Worm (Caenorhabditis elegans) whole organism, midembryonic: ENCODE data around the gene taf-3.
A peak's percentile ranks its signal among the peaks of the same experiment; 100 is the strongest.

Experiments
- T22C8.4 ChIP-seq: fragments of 200-800 bp; sonication (Bioruptor generic); IDR thresholded peaks from 2 replicates; pipeline ENCODE4 v1.3.6; 2022; ENCODE audit warnings: missing genetic modification characterization, missing compliant biosample characterization
- cog-1 ChIP-seq: sonication (generic microtip); optimal IDR thresholded peaks from 2 replicates; lab custom pipeline; 2016; ENCODE audit warnings: missing genetic modification characterization, missing compliant biosample characterization
- flt-1 ChIP-seq: fragments of 200-800 bp; sonication (Bioruptor generic); IDR thresholded peaks from 2 replicates; pipeline ENCODE4 v1.3.6; 2022; ENCODE audit warnings: missing genetic modification characterization, missing compliant biosample characterization
- klf-2 ChIP-seq: fragments of 200-800 bp; sonication (Bioruptor generic); conservative IDR thresholded peaks from 2 replicates; pipeline ENCODE4 v1.3.6; 2022; ENCODE audit warnings: missing genetic modification reagents, missing genetic modification characterization, missing compliant biosample characterization
- med-1 ChIP-seq: sonication (generic microtip); optimal IDR thresholded peaks from 2 replicates; lab custom pipeline; 2017; ENCODE audit warnings: missing genetic modification characterization, mild to moderate bottlenecking, missing compliant biosample characterization, antibody characterized with exemption, missing genetic modification reagents; ENCODE audit not compliant: insufficient read depth
- ref-1 ChIP-seq: fragments of 200-800 bp; sonication (Bioruptor generic); conservative IDR thresholded peaks from 2 replicates; pipeline ENCODE4 v1.3.6; 2022; ENCODE audit warnings: missing genetic modification reagents, missing genetic modification characterization, missing compliant biosample characterization
- tab-1 ChIP-seq: fragments of 200-800 bp; sonication (Bioruptor generic); IDR thresholded peaks from 2 replicates; pipeline ENCODE4 v1.3.6; 2022; ENCODE audit warnings: missing genetic modification characterization, missing compliant biosample characterization
- ztf-23 ChIP-seq: fragments of 200-800 bp; sonication (Bioruptor generic); IDR thresholded peaks from 2 replicates; pipeline ENCODE4 v1.3.6; 2022; ENCODE audit warnings: missing genetic modification reagents, missing genetic modification characterization, missing compliant biosample characterization
- ztf-29 ChIP-seq: fragments of 200-800 bp; sonication (Bioruptor generic); IDR thresholded peaks from 2 replicates; pipeline ENCODE4 v1.3.6; 2022; ENCODE audit warnings: missing genetic modification reagents, missing genetic modification characterization, missing compliant biosample characterization

Gene taf-3

DNA sequence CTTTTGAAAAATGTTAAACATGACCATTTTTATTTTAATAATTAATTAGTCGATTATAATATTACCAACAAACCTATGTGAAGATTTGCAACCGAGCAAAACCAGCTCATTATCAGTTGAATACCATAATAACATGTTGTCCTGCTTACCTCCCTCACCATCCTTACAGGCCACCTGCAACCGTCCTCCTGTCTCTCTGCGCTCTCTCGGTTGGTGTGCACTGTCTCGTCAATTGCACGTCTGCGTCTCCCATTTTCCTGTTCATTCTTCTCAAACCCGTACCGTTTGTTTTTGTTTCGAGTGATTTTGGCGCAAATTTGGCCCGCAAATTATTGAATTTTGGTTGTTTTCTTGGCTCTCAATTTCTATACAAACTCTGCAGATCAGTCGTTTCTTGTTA lies 810 bp upstream of the taf-3 start:
- TF ChIP-seq ztf-23 (GFP tag; lab: Robert Waterston, UW) (0 out of 2 replicates have a peak, but pooled peaks have one; percentile 20), klf-2 (GFP tag; lab: Robert Waterston, UW) (no peak)

ce11 chrX:16335396-16335795 lies 3.2 kb downstream of the taf-3 start:
- TF ChIP-seq med-1 (GFP tag; lab: Kevin White, UChicago) = no peak
- TF ChIP-seq flt-1 (GFP tag; lab: Robert Waterston, UW) = no peak
- TF ChIP-seq T22C8.4 (GFP tag; lab: Robert Waterston, UW) = no peak
- no peak for TF ChIP-seq ref-1 (GFP tag; lab: Robert Waterston, UW)
- TF ChIP-seq cog-1 (tag; lab: Kevin White, UChicago) = no peak
- no peak for TF ChIP-seq klf-2 (GFP tag; lab: Robert Waterston, UW)
- TF ChIP-seq ztf-29 (GFP tag; lab: Robert Waterston, UW) = no peak
- no peak for TF ChIP-seq ztf-23 (GFP tag; lab: Robert Waterston, UW)
- no peak for TF ChIP-seq tab-1 (GFP tag; lab: Robert Waterston, UW)

DNA sequence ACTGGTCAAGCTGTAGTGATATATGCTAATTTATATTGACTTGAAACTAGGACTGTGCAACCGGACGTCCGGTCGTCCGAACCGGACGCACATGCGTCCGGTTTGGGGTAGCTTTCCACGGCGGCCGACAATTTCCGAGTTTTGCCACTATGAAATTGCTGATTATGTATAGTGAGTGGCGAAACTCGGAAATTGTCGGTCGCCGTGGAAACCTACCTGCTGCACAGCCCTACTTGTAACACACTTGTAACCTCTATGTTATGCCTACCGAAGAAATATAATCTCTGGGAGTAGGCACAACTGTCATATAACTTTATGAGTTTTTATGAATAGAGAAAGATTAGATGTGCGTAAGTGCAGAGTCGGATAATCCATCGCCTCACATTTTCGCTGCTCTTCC lies 4.7 kb downstream of the taf-3 start:
- no peak for TF ChIP-seq cog-1 (tag; lab: Kevin White, UChicago)
- TF ChIP-seq flt-1 (GFP tag; lab: Robert Waterston, UW) = 0 out of 2 replicates have a peak, but pooled peaks have one; percentile 20

- TF ChIP-seq ref-1 (GFP tag; lab: Robert Waterston, UW) (no peak), T22C8.4 (GFP tag; lab: Robert Waterston, UW) (no peak), flt-1 (GFP tag; lab: Robert Waterston, UW) (no peak), tab-1 (GFP tag; lab: Robert Waterston, UW) (no peak), cog-1 (tag; lab: Kevin White, UChicago) (no peak), klf-2 (GFP tag; lab: Robert Waterston, UW) (no peak), ztf-23 (GFP tag; lab: Robert Waterston, UW) (no peak), med-1 (GFP tag; lab: Kevin White, UChicago) (no peak), ztf-29 (GFP tag; lab: Robert Waterston, UW) (no peak)
Observed at ce11 chrX:16337399-16337798, 5.2 kb downstream of the taf-3 start.

DNA sequence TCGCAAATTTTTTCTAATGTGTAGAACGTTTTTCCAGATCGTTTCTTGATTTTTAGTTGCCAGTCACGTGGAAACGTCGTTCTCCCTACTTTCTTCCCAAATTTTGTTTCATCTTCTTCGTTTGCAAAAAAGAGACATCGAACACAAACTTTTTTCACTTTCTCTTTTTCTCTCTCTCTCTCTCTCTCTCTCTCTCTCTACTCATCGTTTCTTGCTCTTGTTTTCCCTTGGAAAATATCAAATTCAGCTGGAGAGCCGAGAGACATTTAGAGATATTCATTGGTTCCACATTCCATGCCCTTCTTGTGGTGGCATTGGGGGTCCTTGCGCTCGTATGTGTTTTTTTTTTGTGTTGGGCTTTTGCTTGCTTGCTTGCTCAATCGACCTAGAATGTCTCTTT lies 7.0 kb downstream of the taf-3 start:
- TF ChIP-seq cog-1 (tag; lab: Kevin White, UChicago) (no peak), tab-1 (GFP tag; lab: Robert Waterston, UW) (no peak), flt-1 (GFP tag; lab: Robert Waterston, UW) (no peak), ztf-23 (GFP tag; lab: Robert Waterston, UW) (no peak), klf-2 (GFP tag; lab: Robert Waterston, UW) (no peak), med-1 (GFP tag; lab: Kevin White, UChicago) (no peak), T22C8.4 (GFP tag; lab: Robert Waterston, UW) (no peak), ref-1 (GFP tag; lab: Robert Waterston, UW) (no peak), ztf-29 (GFP tag; lab: Robert Waterston, UW) (no peak)

DNA sequence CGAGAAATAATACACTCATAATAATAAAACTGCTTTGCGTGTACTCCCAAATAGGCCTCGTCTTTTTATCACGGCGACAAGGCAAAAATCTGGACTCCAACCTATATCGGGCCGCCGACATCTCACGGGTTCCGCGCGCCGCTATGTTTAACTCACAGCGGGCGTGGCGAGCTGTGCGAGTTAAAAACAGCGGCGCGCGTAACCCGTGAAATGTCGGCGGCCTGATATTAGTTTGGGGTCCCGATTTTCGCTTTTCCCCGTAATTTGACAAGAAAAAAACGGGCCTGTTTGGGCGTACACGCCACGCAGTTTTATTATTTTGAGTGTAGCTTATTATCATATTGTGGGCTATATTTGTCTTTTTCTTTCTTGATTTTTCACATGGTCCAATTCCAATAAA lies 9.6 kb downstream of the taf-3 start:
- TF ChIP-seq ref-1 (GFP tag; lab: Robert Waterston, UW) = no peak
- TF ChIP-seq flt-1 (GFP tag; lab: Robert Waterston, UW) = no peak
- no peak for TF ChIP-seq T22C8.4 (GFP tag; lab: Robert Waterston, UW)
- no peak for TF ChIP-seq klf-2 (GFP tag; lab: Robert Waterston, UW)
- no peak for TF ChIP-seq cog-1 (tag; lab: Kevin White, UChicago)
- no peak for TF ChIP-seq med-1 (GFP tag; lab: Kevin White, UChicago)
- TF ChIP-seq ztf-23 (GFP tag; lab: Robert Waterston, UW) = no peak

ce11 chrX:16342256-16342655 lies 10.0 kb downstream of the taf-3 start:
- TF ChIP-seq ztf-23 (GFP tag; lab: Robert Waterston, UW) = no peak
- no peak for TF ChIP-seq med-1 (GFP tag; lab: Kevin White, UChicago)
- TF ChIP-seq ref-1 (GFP tag; lab: Robert Waterston, UW) = no peak
- TF ChIP-seq T22C8.4 (GFP tag; lab: Robert Waterston, UW) = no peak
- TF ChIP-seq cog-1 (tag; lab: Kevin White, UChicago) = no peak
- no peak for TF ChIP-seq ztf-29 (GFP tag; lab: Robert Waterston, UW)
- TF ChIP-seq klf-2 (GFP tag; lab: Robert Waterston, UW) = no peak

- TF ChIP-seq klf-2 (GFP tag; lab: Robert Waterston, UW) (no peak), T22C8.4 (GFP tag; lab: Robert Waterston, UW) (no peak), tab-1 (GFP tag; lab: Robert Waterston, UW) (no peak), cog-1 (tag; lab: Kevin White, UChicago) (no peak)
Observed at ce11 chrX:16343885-16344640, 11.8 kb downstream of the taf-3 start.

DNA sequence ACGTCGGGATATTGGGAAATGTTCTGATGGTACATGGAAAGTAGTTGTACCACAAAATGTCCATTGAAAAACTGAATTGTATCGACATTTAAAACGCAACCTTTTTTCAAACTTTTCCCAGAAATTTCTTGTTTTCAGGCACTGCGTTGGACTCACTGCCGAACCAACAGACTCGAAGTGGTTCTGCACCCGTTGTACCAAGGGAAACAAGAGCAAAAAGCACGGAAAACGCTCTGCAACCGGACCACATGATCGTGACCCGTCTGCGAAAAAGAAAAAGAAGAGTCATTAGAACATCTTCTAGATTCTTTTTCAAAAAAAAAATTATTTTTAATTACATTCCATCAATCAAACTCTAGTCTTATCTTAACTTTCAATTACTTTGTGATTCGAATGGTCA lies 13.1 kb downstream of the taf-3 start:
- TF ChIP-seq ref-1 (GFP tag; lab: Robert Waterston, UW) (no peak), tab-1 (GFP tag; lab: Robert Waterston, UW) (no peak), flt-1 (GFP tag; lab: Robert Waterston, UW) (no peak), ztf-29 (GFP tag; lab: Robert Waterston, UW) (no peak), med-1 (GFP tag; lab: Kevin White, UChicago) (no peak), ztf-23 (GFP tag; lab: Robert Waterston, UW) (no peak), T22C8.4 (GFP tag; lab: Robert Waterston, UW) (no peak), klf-2 (GFP tag; lab: Robert Waterston, UW) (no peak), cog-1 (tag; lab: Kevin White, UChicago) (no peak)
